Fruit fly (Drosophila melanogaster) whole organism, pupa: Measurements from ENCODE around the gene CG1674.

Experiments
- CG12605 ChIP-seq: fragments of 200-800 bp; sonication (Bioruptor generic); IDR thresholded peaks from 2 replicates; pipeline ENCODE4 v1.3.6; 2022; ENCODE audit warnings: missing biosample characterization, missing genetic modification characterization
- CG9948 ChIP-seq: fragments of 200-800 bp; sonication (Bioruptor generic); optimal IDR thresholded peaks from 2 replicates; lab custom pipeline; 2018; ENCODE audit warnings: missing biosample characterization, mild to moderate bottlenecking, missing genetic modification characterization, moderate library complexity
- D1 ChIP-seq: fragments of 200-800 bp; sonication (Bioruptor generic); optimal IDR thresholded peaks from 2 replicates; lab custom pipeline; 2018; ENCODE audit warnings: missing biosample characterization, mild to moderate bottlenecking, missing genetic modification characterization, moderate library complexity
- rn ChIP-seq: fragments of 200-800 bp; sonication (Bioruptor generic); IDR thresholded peaks from 2 replicates; pipeline ENCODE4 v1.3.6; 2022; ENCODE audit warnings: missing biosample characterization, missing genetic modification characterization

dm6 chr4:292403-292802, 61.9 kb downstream of the CG1674 start:
- TF ChIP-seq D1 (tag; lab: Kevin White, UChicago) (no peak), CG12605 (no peak), CG9948 (tag; lab: Kevin White, UChicago) (no peak), rn (GFP tag; lab: Robert Waterston, UW) (no peak)
